Worm (Caenorhabditis elegans): Measurements from ENCODE around the gene fbxb-55.

DNA sequence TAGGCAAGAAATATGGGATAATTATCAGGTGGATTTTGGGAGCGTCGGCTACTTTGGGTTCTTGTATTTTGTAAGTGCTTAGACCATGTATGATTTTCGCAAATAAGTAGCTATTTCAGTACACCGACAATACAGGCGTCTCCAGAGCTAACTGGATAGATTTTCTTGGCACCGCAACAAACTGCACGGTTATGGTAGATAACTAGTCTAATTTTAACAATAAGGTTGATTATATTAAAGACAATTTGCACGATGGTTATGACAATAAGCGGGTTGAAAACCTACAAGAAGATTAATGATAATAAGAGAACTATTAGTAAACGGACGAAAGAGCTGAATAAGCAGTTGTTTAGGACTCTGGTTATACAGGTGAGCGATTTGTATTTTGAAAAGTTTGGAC lies 1.2 kb upstream of the fbxb-55 start:
- TF ChIP-seq him-1 (tag; optimal IDR thresholded peaks at IDR 0.05), result no peak
- TF ChIP-seq W03F9.2 (tag; optimal IDR thresholded peaks at IDR 0.05), result no peak
- no peak for TF ChIP-seq dao-5 (tag; optimal IDR thresholded peaks at IDR 0.05)

All from whole organism, L4/young adult.